Fruit fly (Drosophila melanogaster): ENCODE measurements around the gene CG14556.

Gene CG14556

DNA sequence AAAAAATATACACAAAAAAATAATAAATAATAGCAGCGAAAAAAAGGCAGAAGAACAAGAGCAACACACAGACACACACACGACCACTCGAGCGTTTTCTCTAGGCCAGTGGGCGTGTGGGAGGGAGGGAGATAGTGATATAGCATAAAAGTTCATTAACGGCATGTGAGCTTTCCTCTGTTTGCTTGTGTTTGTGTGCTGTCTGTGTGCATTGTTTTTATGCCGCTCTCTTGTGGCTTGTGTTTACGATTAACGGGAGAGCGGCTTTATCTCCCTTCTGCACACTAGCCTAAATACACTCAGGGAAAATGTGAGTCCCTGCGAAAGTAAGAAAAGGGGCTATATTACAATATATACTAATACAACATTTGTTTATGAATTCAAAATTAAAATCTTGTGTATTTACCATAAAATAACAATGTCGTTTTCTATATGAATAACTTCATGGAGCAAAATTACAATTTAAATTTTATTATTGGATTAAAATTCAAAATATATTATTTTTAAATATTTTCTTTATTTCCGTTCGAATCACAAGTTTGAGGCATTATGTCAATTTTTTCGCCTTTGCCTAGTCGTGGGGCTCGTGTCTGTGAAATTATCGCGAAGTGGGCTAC is 8.9 kb upstream of the CG14556 start (continued):
- peak; percentile 67 for TF ChIP-seq grau (tag; optimal IDR thresholded peaks at IDR 0.05)
- peak; percentile 71 for TF ChIP-seq slbo (GFP tag; IDR thresholded peaks at IDR 0.05)
- peak; percentile 43 for TF ChIP-seq nom (GFP tag; optimal IDR thresholded peaks at IDR 0.05)
- TF ChIP-seq HLH54F (GFP tag; optimal IDR thresholded peaks at IDR 0.05), result peak; percentile 17
- peak; percentile 35 for TF ChIP-seq CG12155 (GFP tag; optimal IDR thresholded peaks at IDR 0.05)
- TF ChIP-seq tio (GFP tag; optimal IDR thresholded peaks at IDR 0.05), result peak; percentile 18
- peak; percentile 31 for TF ChIP-seq caup (GFP tag; optimal IDR thresholded peaks at IDR 0.05; ENCODE audit: severe bottlenecking)
- TF ChIP-seq CG2678 (tag; optimal IDR thresholded peaks at IDR 0.05), result peak; percentile 80
- peak; percentile 94 for TF ChIP-seq sr (GFP tag; IDR thresholded peaks at IDR 0.05)
- TF ChIP-seq Xrp1 (GFP tag; IDR thresholded peaks at IDR 0.05), result peak; percentile 42; the same call in 1 of the 2 replicates
- no peak for TF ChIP-seq D (optimal IDR thresholded peaks at IDR 0.05)
- TF ChIP-seq D (GFP tag; optimal IDR thresholded peaks at IDR 0.05), result no peak
- no peak for TF ChIP-seq prd (optimal IDR thresholded peaks at IDR 0.05)
- 0 out of 3 replicates have a peak, but pooled peaks have one; percentile 13 for TF ChIP-seq prd (GFP tag; IDR thresholded peaks at IDR 0.05)
- peak; percentile 72 for TF ChIP-seq abd-A (tag; optimal IDR thresholded peaks at IDR 0.05)
- TF ChIP-seq zf30C (GFP tag; optimal IDR thresholded peaks at IDR 0.05), result peak; percentile 43
- peak; percentile 60 for TF ChIP-seq CG9932 (GFP tag; IDR thresholded peaks at IDR 0.05)
- TF ChIP-seq CG15514 (GFP tag; optimal IDR thresholded peaks at IDR 0.05), result peak; percentile 18
- peak; percentile 46 for TF ChIP-seq Ssrp (tag; optimal IDR thresholded peaks at IDR 0.05)
- TF ChIP-seq bsh (GFP tag; optimal IDR thresholded peaks at IDR 0.05), result peak in 1 of 2 experiments; percentile 54
- no peak; the same call in 2 of the 3 replicates for TF ChIP-seq croc (GFP tag; conservative IDR thresholded peaks at IDR 0.05)
- peak; percentile 7 for TF ChIP-seq az2 (GFP tag; optimal IDR thresholded peaks at IDR 0.05)
- peak; percentile 48; the same call in 1 of the 2 replicates for TF ChIP-seq CG3847 (GFP tag; IDR thresholded peaks at IDR 0.05)
- TF ChIP-seq CG4730 (GFP tag; IDR thresholded peaks at IDR 0.05), result peak; percentile 14; the same call in 1 of the 2 replicates
- TF ChIP-seq ac (GFP tag; optimal IDR thresholded peaks at IDR 0.05), result no peak
- TF ChIP-seq Nf-YC (tag; optimal IDR thresholded peaks at IDR 0.05), result peak; percentile 10
- TF ChIP-seq Blimp-1 (GFP tag; optimal IDR thresholded peaks at IDR 0.05), result peak; percentile 57
- peak; percentile 43 for TF ChIP-seq CG9215 (GFP tag; IDR thresholded peaks at IDR 0.05)
- TF ChIP-seq CG1603 (tag; optimal IDR thresholded peaks at IDR 0.05), result peak; percentile 55
- peak; percentile 31 for TF ChIP-seq D19B (GFP tag; optimal IDR thresholded peaks at IDR 0.05)
- peak; percentile 31; the same call in 1 of the 2 replicates for TF ChIP-seq ttk (GFP tag; IDR thresholded peaks at IDR 0.05)
- TF ChIP-seq chinmo (GFP tag; IDR thresholded peaks at IDR 0.05; ENCODE audit: partially characterized antibody), result peak; percentile 93
- peak; percentile 10 for TF ChIP-seq CG14710 (tag; optimal IDR thresholded peaks at IDR 0.05)
- peak in 1 of 2 experiments; percentile 15 for TF ChIP-seq Eip74EF (GFP tag; optimal IDR thresholded peaks at IDR 0.05)
- TF ChIP-seq CG30403 (GFP tag; optimal IDR thresholded peaks at IDR 0.05), result peak; percentile 69
- TF ChIP-seq PHDP (tag; optimal IDR thresholded peaks at IDR 0.05), result peak; percentile 75
- TF ChIP-seq fd3F (GFP tag; optimal IDR thresholded peaks at IDR 0.05), result peak; percentile 39
- peak; percentile 54 for TF ChIP-seq Xbp1 (GFP tag; optimal IDR thresholded peaks at IDR 0.05)
- peak; percentile 73 for TF ChIP-seq CG18262 (tag; optimal IDR thresholded peaks at IDR 0.05)
- TF ChIP-seq tx (GFP tag; optimal IDR thresholded peaks at IDR 0.05), result no peak
- no peak for TF ChIP-seq dmrt11E (tag; optimal IDR thresholded peaks at IDR 0.05)

Measured in whole organism, embryonic.